Fruit fly (Drosophila melanogaster) whole organism, prepupa: Measurements from ENCODE around the gene CG17242.

Experiments used
- CG15336 ChIP-seq: fragments of 200-800 bp; sonication (Bioruptor generic); IDR thresholded peaks from 2 replicates; pipeline ENCODE4 v1.3.6; 2022; ENCODE audit warnings: missing biosample characterization, missing genetic modification characterization
- Eip78C ChIP-seq: fragments of 200-800 bp; sonication (Bioruptor generic); peaks from one replicate; lab custom pipeline; 2016; ENCODE audit warnings: missing biosample characterization, missing genetic modification characterization
- OdsH ChIP-seq: fragments of 200-800 bp; sonication (Bioruptor generic); optimal IDR thresholded peaks from 3 replicates; lab custom pipeline; 2016; ENCODE audit warnings: missing biosample characterization, missing genetic modification characterization
- esn ChIP-seq: fragments of 200-800 bp; sonication (Bioruptor generic); optimal IDR thresholded peaks from 2 replicates; lab custom pipeline; 2016; ENCODE audit warnings: missing biosample characterization, mild to moderate bottlenecking, missing genetic modification characterization, moderate library complexity

DNA sequence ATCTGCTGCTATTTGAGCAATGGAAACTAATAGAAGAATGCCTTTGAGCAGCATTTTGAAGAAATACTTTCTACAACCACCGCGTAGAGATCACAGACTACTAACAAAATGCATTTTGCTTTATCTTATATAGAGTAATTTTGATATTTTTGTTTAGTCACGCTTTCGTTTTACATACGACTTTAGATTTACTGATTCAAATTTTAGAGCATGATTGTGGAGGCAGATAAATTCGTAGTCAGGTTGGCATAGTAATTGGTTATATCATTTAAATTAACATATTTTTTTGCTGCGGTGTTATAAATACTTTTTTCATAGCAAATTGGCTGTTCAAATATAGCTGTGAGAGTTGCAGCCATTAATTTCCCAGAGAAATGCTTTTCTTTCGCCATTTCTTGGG lies at the start of gene CG17242:
- TF ChIP-seq Eip78C (GFP tag; lab: Kevin White, UChicago), result no peak
- TF ChIP-seq OdsH (GFP tag; lab: Kevin White, UChicago), result no peak
- no peak for TF ChIP-seq CG15336 (GFP tag; lab: Robert Waterston, UW)
- no peak for TF ChIP-seq esn (GFP tag; lab: Kevin White, UChicago)
